Fruit fly (Drosophila melanogaster): Measurements from ENCODE around the gene CG3862.

DNA sequence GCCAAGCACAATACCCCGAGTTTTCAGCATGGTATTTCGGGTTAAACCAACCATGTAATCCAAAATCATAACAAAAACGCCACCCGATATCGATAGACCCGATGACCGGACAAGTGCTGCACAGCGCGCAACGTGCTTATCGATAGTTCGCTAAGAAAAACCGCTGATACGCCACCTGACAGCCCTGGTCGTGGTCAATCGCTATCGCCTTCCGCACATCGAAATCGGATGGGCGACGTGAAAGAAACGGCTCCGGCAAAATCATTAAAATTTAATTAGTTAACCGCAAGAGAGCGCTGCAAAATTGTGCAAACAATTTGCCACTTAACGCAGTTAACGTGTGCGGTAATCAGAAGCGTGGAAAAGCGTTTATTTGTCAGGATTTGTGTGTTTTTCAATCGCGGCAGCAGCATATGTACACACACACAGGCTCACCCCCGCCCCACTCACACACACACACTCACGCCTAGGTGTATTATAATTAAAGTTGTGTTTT is at the start of gene CG3862, which contains the start of gene dock:
- TF ChIP-seq CTCF (optimal IDR thresholded peaks at IDR 0.05) (peak; percentile 59 to 65), CG8478 (optimal IDR thresholded peaks at IDR 0.05) (no peak)
